Fruit fly (Drosophila melanogaster): ENCODE measurements around the gene ringer.

ringer gene

dm6 chr3L:16380770-16381169 is 21.5 kb upstream of the ringer start (continued):
- TF ChIP-seq zen (tag; optimal IDR thresholded peaks at IDR 0.05): peak; percentile 2
- TF ChIP-seq NK7.1 (GFP tag; optimal IDR thresholded peaks at IDR 0.05): peak; percentile 33
- TF ChIP-seq inv (GFP tag; IDR thresholded peaks at IDR 0.05; ENCODE audit: partially characterized antibody): no peak
- TF ChIP-seq gsb-n (tag; optimal IDR thresholded peaks at IDR 0.05): peak; percentile 57
- peak; percentile 46 for TF ChIP-seq CG11723 (GFP tag; optimal IDR thresholded peaks at IDR 0.05)
- peak; percentile 16 for TF ChIP-seq kah (GFP tag; optimal IDR thresholded peaks at IDR 0.05)
- peak; percentile 58 for TF ChIP-seq al (GFP tag; IDR thresholded peaks at IDR 0.05)
- peak; percentile 63 for TF ChIP-seq mam (GFP tag; optimal IDR thresholded peaks at IDR 0.05)
- TF ChIP-seq grau (tag; optimal IDR thresholded peaks at IDR 0.05): peak; percentile 99
- TF ChIP-seq Xbp1 (GFP tag; optimal IDR thresholded peaks at IDR 0.05): peak; percentile 71
- TF ChIP-seq sug (tag; optimal IDR thresholded peaks at IDR 0.05): no peak
- TF ChIP-seq sna (GFP tag; IDR thresholded peaks at IDR 0.05; ENCODE audit: partially characterized antibody): no peak
- peak; percentile 92 for TF ChIP-seq row (GFP tag; IDR thresholded peaks at IDR 0.05)
- TF ChIP-seq CG12744 (GFP tag; optimal IDR thresholded peaks at IDR 0.05): peak; percentile 10
- TF ChIP-seq CG12155 (GFP tag; optimal IDR thresholded peaks at IDR 0.05): peak; percentile 55
- TF ChIP-seq CG12299 (tag; optimal IDR thresholded peaks at IDR 0.05): peak; percentile 49
- peak; percentile 50 for TF ChIP-seq tx (GFP tag; optimal IDR thresholded peaks at IDR 0.05)
- peak; percentile 46 for TF ChIP-seq CG9876 (GFP tag; optimal IDR thresholded peaks at IDR 0.05)
- peak; percentile 70 for TF ChIP-seq HmgZ (tag; optimal IDR thresholded peaks at IDR 0.05)
- peak; percentile 61 for TF ChIP-seq phol (tag; optimal IDR thresholded peaks at IDR 0.05)
- TF ChIP-seq sima (GFP tag; optimal IDR thresholded peaks at IDR 0.05): no peak
- TF ChIP-seq nerfin-1 (tag; optimal IDR thresholded peaks at IDR 0.05): peak; percentile 49
- TF ChIP-seq MBD-R2 (GFP tag; IDR thresholded peaks at IDR 0.05): peak; percentile 25; the same call in 1 of the 2 replicates
- peak; percentile 43 for TF ChIP-seq CG1602 (GFP tag; optimal IDR thresholded peaks at IDR 0.05)
- no peak for TF ChIP-seq CkIIα-i1 (GFP tag; IDR thresholded peaks at IDR 0.05)
- TF ChIP-seq HLH54F (GFP tag; optimal IDR thresholded peaks at IDR 0.05): peak; percentile 58
- TF ChIP-seq cwo (GFP tag; optimal IDR thresholded peaks at IDR 0.05): no peak
- peak; percentile 38 for TF ChIP-seq CG13894 (tag; optimal IDR thresholded peaks at IDR 0.05)
- peak; percentile 42 for TF ChIP-seq trem (tag; optimal IDR thresholded peaks at IDR 0.05)
- peak; percentile 14; the same call in 1 of the 2 replicates for TF ChIP-seq chm (GFP tag; IDR thresholded peaks at IDR 0.05)
- TF ChIP-seq D (optimal IDR thresholded peaks at IDR 0.05): no peak
- TF ChIP-seq D (GFP tag; optimal IDR thresholded peaks at IDR 0.05): peak; percentile 58
- TF ChIP-seq Spps (tag; optimal IDR thresholded peaks at IDR 0.05): peak; percentile 44
- no peak for TF ChIP-seq hth (optimal IDR thresholded peaks at IDR 0.05)
- TF ChIP-seq CG12219 (GFP tag; optimal IDR thresholded peaks at IDR 0.05): peak; percentile 65
- peak; percentile 57 for TF ChIP-seq CG8388 (GFP tag; optimal IDR thresholded peaks at IDR 0.05)
- no peak for TF ChIP-seq Hey (tag; optimal IDR thresholded peaks at IDR 0.05)
- TF ChIP-seq wek (GFP tag; optimal IDR thresholded peaks at IDR 0.05): no peak
- peak; percentile 11 for TF ChIP-seq CG17802 (tag; optimal IDR thresholded peaks at IDR 0.05)
- TF ChIP-seq tgo (GFP tag; IDR thresholded peaks at IDR 0.05): peak; percentile 58
- TF ChIP-seq ato (GFP tag; IDR thresholded peaks at IDR 0.05; ENCODE audit: partially characterized antibody): no peak
- peak; percentile 76; the same call in 1 of the 3 replicates for TF ChIP-seq dysf (GFP tag; IDR thresholded peaks at IDR 0.05)
- peak; percentile 50 for TF ChIP-seq org-1 (GFP tag; optimal IDR thresholded peaks at IDR 0.05)
- peak; percentile 66 for TF ChIP-seq CG8944 (GFP tag; optimal IDR thresholded peaks at IDR 0.05)
- peak; percentile 48; the same call in 1 of the 2 replicates for TF ChIP-seq esg (GFP tag; conservative IDR thresholded peaks at IDR 0.05)
- peak; percentile 66 for TF ChIP-seq CG16863 (GFP tag; optimal IDR thresholded peaks at IDR 0.05)
- no peak for TF ChIP-seq slp2 (GFP tag; optimal IDR thresholded peaks at IDR 0.05)
- no peak for TF ChIP-seq CG6175 (GFP tag; IDR thresholded peaks at IDR 0.05)
- no peak for TF ChIP-seq CG14860 (GFP tag; IDR thresholded peaks at IDR 0.05; ENCODE audit: partially characterized antibody)
- TF ChIP-seq ind (GFP tag; optimal IDR thresholded peaks at IDR 0.05): peak; percentile 76
- TF ChIP-seq prd (optimal IDR thresholded peaks at IDR 0.05): no peak
- TF ChIP-seq prd (GFP tag; IDR thresholded peaks at IDR 0.05): peak; percentile 67; the same call in 2 of the 3 replicates

Measured in whole organism, embryonic.